Worm (Caenorhabditis elegans): ENCODE measurements around the gene F20D12.12.

F20D12.12 gene

DNA sequence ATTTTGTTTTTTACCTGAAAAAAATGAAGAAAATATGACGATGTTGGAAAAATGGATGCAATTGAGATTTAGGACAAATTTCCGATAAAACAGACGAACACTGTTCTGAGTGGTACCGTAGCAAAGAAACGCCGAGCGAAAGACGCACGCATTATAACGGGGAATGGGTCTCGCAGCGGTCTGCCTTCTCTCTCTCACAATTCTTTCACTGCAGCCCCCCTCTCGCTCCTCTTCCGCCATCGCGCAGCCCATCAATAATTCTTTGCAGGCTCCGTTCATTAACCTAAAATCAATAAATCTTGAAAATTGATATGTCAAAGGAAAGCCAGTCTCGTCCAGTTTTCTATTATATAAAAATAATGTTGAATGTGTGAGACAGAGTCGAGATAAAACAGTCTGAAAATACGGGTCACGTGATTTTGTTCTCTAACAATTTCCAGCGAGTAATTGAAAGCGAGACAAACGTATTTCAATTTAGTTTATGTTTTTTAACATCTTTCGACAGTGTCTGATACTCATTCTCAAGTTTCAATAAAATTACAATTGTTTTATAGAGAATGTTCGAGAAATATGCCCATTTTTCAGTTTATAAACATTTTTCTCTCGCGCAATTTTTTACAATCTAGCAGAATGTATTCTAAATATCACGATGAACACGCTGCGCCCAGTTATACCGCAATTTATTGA lies 37.6 kb upstream of the F20D12.12 start (continued):
- TF ChIP-seq rbr-2 (tag; optimal IDR thresholded peaks at IDR 0.05) = peak; percentile 21
- TF ChIP-seq snpc-4 (tag; optimal IDR thresholded peaks at IDR 0.05) = no peak
- TF ChIP-seq lin-29 (GFP tag; IDR thresholded peaks at IDR 0.05) = no peak
- no peak for TF ChIP-seq ceh-32 (tag; optimal IDR thresholded peaks at IDR 0.05; ENCODE audit: poor library complexity)
- TF ChIP-seq dmd-6 (GFP tag; IDR thresholded peaks at IDR 0.05) = no peak
- TF ChIP-seq ama-1 (optimal IDR thresholded peaks at IDR 0.05) = no peak

DNA sequence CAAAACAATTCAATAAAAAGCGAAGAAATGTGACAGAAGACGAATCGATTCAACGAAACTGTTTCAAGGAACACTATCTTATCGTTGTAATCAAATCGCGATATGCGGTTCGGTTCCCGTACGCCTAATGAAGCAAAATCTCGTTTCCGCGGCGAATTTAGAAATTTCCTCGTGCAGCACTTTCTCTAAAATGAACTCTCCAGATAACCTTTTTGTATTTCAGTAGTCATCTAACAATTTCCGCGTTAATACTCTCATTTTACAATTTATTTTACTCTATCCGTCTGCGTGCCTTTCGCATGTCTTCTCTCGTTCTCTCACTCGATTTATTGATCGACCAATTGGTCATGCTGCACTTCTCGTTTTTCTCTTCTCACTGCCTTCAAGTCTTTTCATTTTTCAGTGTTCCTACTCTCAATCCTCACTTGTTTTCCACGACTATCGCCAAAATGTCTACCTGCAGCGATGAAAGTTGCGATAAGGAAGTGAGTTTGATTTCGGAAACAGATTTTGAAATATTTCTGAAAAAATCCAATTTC lies 37.0 kb upstream of the F20D12.12 start, which contains the start of the genes npp-27 and ntl-4:
Gene npp-27, minus strand, starts transcription at position 51 of the 539 bp plus-strand sequence.
Gene ntl-4, plus strand, starts transcription at position 379 of the 539 bp plus-strand sequence.
- TF ChIP-seq Y75B8A.6 (GFP tag; IDR thresholded peaks at IDR 0.05) (no peak), duxl-1 (tag; optimal IDR thresholded peaks at IDR 0.05; ENCODE audit: poor library complexity) (no peak), cey-2 (tag; optimal IDR thresholded peaks at IDR 0.05; ENCODE audit: borderline replicate concordance, insufficient read depth) (no peak), ctbp-1 (GFP tag; IDR thresholded peaks at IDR 0.05) (0 out of 2 replicates have a peak, but pooled peaks have one; percentile 43), Y48G9A.11 (GFP tag; IDR thresholded peaks at IDR 0.05) (no peak), attf-4 (tag; optimal IDR thresholded peaks at IDR 0.05) (no peak), nhr-41 (GFP tag; IDR thresholded peaks at IDR 0.05) (no peak), T26A8.4 (GFP tag; IDR thresholded peaks at IDR 0.05) (peak; percentile 11; the same call in 1 of the 2 replicates), hlh-30 (tag; optimal IDR thresholded peaks at IDR 0.05; ENCODE audit: insufficient read depth) (peak; percentile 75), daf-12 (tag; optimal IDR thresholded peaks at IDR 0.05) (no peak), pha-4 (GFP tag; IDR thresholded peaks at IDR 0.05) (no peak), pha-4 (tag; optimal IDR thresholded peaks at IDR 0.05) (no peak), nhr-102 (tag; optimal IDR thresholded peaks at IDR 0.05) (no peak), mxl-3 (GFP tag; optimal IDR thresholded peaks at IDR 0.05) (peak; percentile 40), mep-1 (tag; optimal IDR thresholded peaks at IDR 0.05) (peak; percentile 4), dmd-8 (GFP tag; IDR thresholded peaks at IDR 0.05) (no peak), mes-2 (tag; optimal IDR thresholded peaks at IDR 0.05; ENCODE audit: poor library complexity, severe bottlenecking) (peak; percentile 8), dmd-6 (GFP tag; IDR thresholded peaks at IDR 0.05) (0 out of 2 replicates have a peak, but pooled peaks have one; percentile 5), daf-16 (GFP tag; optimal IDR thresholded peaks at IDR 0.05) (no peak), daf-16 (tag; optimal IDR thresholded peaks at IDR 0.05) (peak; percentile 42), hif-1 (tag; optimal IDR thresholded peaks at IDR 0.05) (peak in 1 of 2 experiments; percentile 15), lir-3 (tag; optimal IDR thresholded peaks at IDR 0.05) (no peak), mdl-1 (tag; optimal IDR thresholded peaks at IDR 0.05) (peak in 1 of 2 experiments; percentile 6), lsy-2 (tag; optimal IDR thresholded peaks at IDR 0.05) (peak in 1 of 2 experiments; percentile 60), spr-1 (tag; optimal IDR thresholded peaks at IDR 0.05) (no peak), php-3 (GFP tag; IDR thresholded peaks at IDR 0.05) (no peak), hlh-11 (tag; optimal IDR thresholded peaks at IDR 0.05) (peak; percentile 18), hmg-1.1 (GFP tag; IDR thresholded peaks at IDR 0.05) (0 out of 2 replicates have a peak, but pooled peaks have one; percentile 27), egl-27 (tag; optimal IDR thresholded peaks at IDR 0.05) (no peak), ceh-20 (GFP tag; IDR thresholded peaks at IDR 0.05) (no peak), dve-1 (tag; optimal IDR thresholded peaks at IDR 0.05; ENCODE audit: insufficient read depth) (peak; percentile 3), Y105C5A.15 (GFP tag; IDR thresholded peaks at IDR 0.05) (no peak)

All from whole organism, L4 larva.